Worm (Caenorhabditis elegans) whole organism, L4/young adult: ENCODE measurements around the gene F22B7.9.

Experiments
- W03F9.2 ChIP-seq: fragments of 150-350 bp; optimal IDR thresholded peaks from 2 replicates; lab custom pipeline; 2014; ENCODE audit warnings: missing biosample characterization, missing genetic modification characterization
- dao-5 ChIP-seq: sonication (generic microtip); optimal IDR thresholded peaks from 2 replicates; lab custom pipeline; 2016; ENCODE audit warnings: missing genotype, missing genetic modification characterization, moderate library complexity, missing compliant biosample characterization
- him-1 ChIP-seq: sonication (generic microtip); optimal IDR thresholded peaks from 2 replicates; lab custom pipeline; 2016; ENCODE audit warnings: missing genotype, missing genetic modification reagents, missing genetic modification characterization, missing compliant biosample characterization

DNA sequence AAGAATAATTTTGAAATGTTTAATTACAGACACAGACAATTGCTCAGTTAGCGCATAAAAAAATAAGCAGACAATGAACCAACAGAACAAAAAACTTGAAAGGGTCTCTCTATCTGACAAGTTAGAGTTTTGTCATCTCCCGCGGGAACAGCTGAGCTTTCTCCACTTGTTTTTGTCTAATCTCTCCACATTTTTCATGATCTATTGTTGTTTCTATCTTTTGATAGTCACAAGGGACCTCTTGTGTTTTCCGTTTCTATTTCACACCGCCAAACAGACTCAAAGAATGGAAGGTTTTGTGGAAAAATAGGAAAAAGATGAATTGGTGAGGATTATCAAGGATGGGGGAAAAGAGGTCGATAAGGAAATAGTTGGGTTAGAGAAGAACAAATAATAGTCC lies 16.9 kb downstream of the F22B7.9 start:
- TF ChIP-seq him-1 (tag; lab: Kevin White, UChicago) (no peak), dao-5 (tag; lab: Kevin White, UChicago) (no peak), W03F9.2 (no peak)
